Fruit fly (Drosophila melanogaster) whole organism, wandering third instar larva: ENCODE measurements around the gene CG7906.

ENCODE experiments used
- Abd-B ChIP-seq: fragments of >200 bp; optimal IDR thresholded peaks from 2 replicates; lab custom pipeline; 2017; ENCODE audit warnings: missing biosample characterization, missing genetic modification characterization
- CG32264 ChIP-seq: fragments of 200-800 bp; sonication (Bioruptor generic); optimal IDR thresholded peaks from 2 replicates; lab custom pipeline; 2016; ENCODE audit warnings: missing biosample characterization, missing genetic modification characterization
- CG9705 ChIP-seq: fragments of 200-800 bp; sonication (Bioruptor generic); optimal IDR thresholded peaks from 2 replicates; lab custom pipeline; 2018; ENCODE audit warnings: missing biosample characterization, mild to moderate bottlenecking, missing genetic modification characterization
- CrebA ChIP-seq: fragments of 200-800 bp; sonication (Bioruptor generic); optimal IDR thresholded peaks from 2 replicates; lab custom pipeline; 2016; ENCODE audit warnings: missing biosample characterization, mild to moderate bottlenecking, missing genetic modification characterization, borderline replicate concordance
- Dfd ChIP-seq: fragments of >200 bp; optimal IDR thresholded peaks from 2 replicates; lab custom pipeline; 2017; ENCODE audit warnings: missing biosample characterization, missing genetic modification characterization
- Dif ChIP-seq: fragments of 200-275, 200-300 bp; sonication (Bioruptor generic); optimal IDR thresholded peaks from 2 replicates; lab custom pipeline; 2018; ENCODE audit warnings: missing biosample characterization, missing genetic modification characterization; ENCODE audit not compliant: partially characterized antibody
- GATAd ChIP-seq: sonication (Bioruptor generic); optimal IDR thresholded peaks from 2 replicates; lab custom pipeline; 2016; ENCODE audit warnings: missing biosample characterization, missing genetic modification characterization
- Hnf4 ChIP-seq: fragments of 200-800 bp; sonication (Bioruptor generic); optimal IDR thresholded peaks from 2 replicates; lab custom pipeline; 2016; ENCODE audit warnings: missing biosample characterization, mild to moderate bottlenecking, missing genetic modification characterization
- Hr83 ChIP-seq: fragments of 200-300 bp; sonication (Bioruptor generic); optimal IDR thresholded peaks from 2 replicates; lab custom pipeline; 2016; ENCODE audit warnings: missing biosample characterization, mild to moderate bottlenecking, missing genetic modification characterization, moderate library complexity; ENCODE audit not compliant: poor library complexity, severe bottlenecking
- Jra ChIP-seq: sonication (Bioruptor generic); optimal IDR thresholded peaks from 2 replicates; lab custom pipeline; 2016; ENCODE audit warnings: missing biosample characterization, missing genetic modification characterization
- Mio ChIP-seq: sonication (Bioruptor generic); optimal IDR thresholded peaks from 2 replicates; lab custom pipeline; 2016; ENCODE audit warnings: missing biosample characterization, missing genetic modification characterization
- Myc ChIP-seq: fragments of >200 bp; optimal IDR thresholded peaks from 2 replicates; lab custom pipeline; 2017
- OdsH ChIP-seq: fragments of 200-800 bp; sonication (Bioruptor generic); optimal IDR thresholded peaks from 2 replicates; lab custom pipeline; 2016; ENCODE audit warnings: missing biosample characterization, mild to moderate bottlenecking, missing genetic modification characterization
- Vsx2 ChIP-seq: fragments of 200-300, 225-300 bp; sonication (Bioruptor generic); optimal IDR thresholded peaks from 2 replicates; lab custom pipeline; 2018; ENCODE audit warnings: missing biosample characterization, missing genetic modification characterization; ENCODE audit not compliant: partially characterized antibody
- dl ChIP-seq, 2 experiments: fragments of 175-275, 200-275 bp in 1 of 2; fragments of 200-275 bp in 1 of 2; sonication (Bioruptor generic); optimal IDR thresholded peaks; lab custom pipeline; 2018; ENCODE audit warnings: mild to moderate bottlenecking in 2 of 2, missing biosample characterization in 2 of 2, missing genetic modification characterization in 2 of 2, moderate library complexity in 2 of 2; ENCODE audit not compliant: partially characterized antibody in 2 of 2, insufficient read depth in 1 of 2
- foxo ChIP-seq, 2 experiments: fragments of 200-800 bp; sonication (Bioruptor generic); optimal IDR thresholded peaks; 2 replicates in 1 of 2; 3 replicates in 1 of 2; lab custom pipeline; 2016 to 2017; ENCODE audit warnings: missing biosample characterization in 2 of 2, missing genetic modification characterization in 2 of 2
- fru ChIP-seq: fragments of 200-800 bp; sonication (Bioruptor generic); optimal IDR thresholded peaks from 3 replicates; lab custom pipeline; 2016; ENCODE audit warnings: missing biosample characterization, mild to moderate bottlenecking, missing genetic modification characterization
- h ChIP-seq: fragments of 200-800 bp; sonication (Bioruptor generic); optimal IDR thresholded peaks from 3 replicates; lab custom pipeline; 2016; ENCODE audit warnings: missing biosample characterization, mild to moderate bottlenecking, missing genetic modification characterization
- jim ChIP-seq: fragments of 175-275, 200-325 bp; sonication (Bioruptor generic); optimal IDR thresholded peaks from 2 replicates; lab custom pipeline; 2016; ENCODE audit warnings: missing biosample characterization, mild to moderate bottlenecking, missing genetic modification characterization
- psq ChIP-seq: fragments of 200-800 bp; sonication (Bioruptor generic); optimal IDR thresholded peaks from 3 replicates; lab custom pipeline; 2017; ENCODE audit warnings: missing biosample characterization, mild to moderate bottlenecking, missing genetic modification characterization, moderate library complexity
- rgr ChIP-seq: fragments of 200-800 bp; sonication (Bioruptor generic); optimal IDR thresholded peaks from 3 replicates; lab custom pipeline; 2016; ENCODE audit warnings: missing biosample characterization, mild to moderate bottlenecking, missing genetic modification characterization
- sage ChIP-seq: fragments of 200-800 bp; sonication (Bioruptor generic); optimal IDR thresholded peaks from 2 replicates; lab custom pipeline; 2016; ENCODE audit warnings: missing biosample characterization, mild to moderate bottlenecking, missing genetic modification characterization
- sv ChIP-seq: fragments of 200-800 bp; sonication (Bioruptor generic); optimal IDR thresholded peaks from 3 replicates; lab custom pipeline; 2016; ENCODE audit warnings: missing biosample characterization, missing genetic modification characterization
- tai ChIP-seq: sonication (Bioruptor generic); optimal IDR thresholded peaks from 2 replicates; lab custom pipeline; 2016; ENCODE audit warnings: missing biosample characterization, missing genetic modification characterization

Gene CG7906

DNA sequence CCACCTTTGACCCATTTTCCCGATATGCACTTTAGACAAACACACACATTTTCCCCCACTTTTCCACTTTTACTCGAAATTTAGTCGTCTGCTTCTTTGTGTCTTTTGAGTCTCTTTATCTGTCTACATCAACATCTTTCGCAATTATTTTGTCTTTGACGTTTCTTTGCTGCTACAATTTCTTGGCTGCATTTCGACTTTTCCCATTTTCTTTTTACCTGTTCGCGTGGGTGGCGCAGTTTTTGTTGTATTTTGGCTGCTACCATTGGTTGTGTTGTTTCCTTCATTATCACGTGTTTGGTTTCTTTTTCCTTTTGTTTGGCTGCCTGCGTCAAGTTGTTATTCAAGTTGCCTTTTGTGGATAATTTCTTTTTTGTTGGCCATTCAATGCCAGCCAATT is 24.8 kb upstream of the CG7906 start:
- TF ChIP-seq h (GFP tag; lab: Kevin White, UChicago) (no peak), jim (no peak), GATAd (GFP tag; lab: Kevin White, UChicago) (no peak), CG9705 (GFP tag; lab: Kevin White, UChicago) (no peak)
- TF ChIP-seq, all 38 proteins: peak for 0

DNA sequence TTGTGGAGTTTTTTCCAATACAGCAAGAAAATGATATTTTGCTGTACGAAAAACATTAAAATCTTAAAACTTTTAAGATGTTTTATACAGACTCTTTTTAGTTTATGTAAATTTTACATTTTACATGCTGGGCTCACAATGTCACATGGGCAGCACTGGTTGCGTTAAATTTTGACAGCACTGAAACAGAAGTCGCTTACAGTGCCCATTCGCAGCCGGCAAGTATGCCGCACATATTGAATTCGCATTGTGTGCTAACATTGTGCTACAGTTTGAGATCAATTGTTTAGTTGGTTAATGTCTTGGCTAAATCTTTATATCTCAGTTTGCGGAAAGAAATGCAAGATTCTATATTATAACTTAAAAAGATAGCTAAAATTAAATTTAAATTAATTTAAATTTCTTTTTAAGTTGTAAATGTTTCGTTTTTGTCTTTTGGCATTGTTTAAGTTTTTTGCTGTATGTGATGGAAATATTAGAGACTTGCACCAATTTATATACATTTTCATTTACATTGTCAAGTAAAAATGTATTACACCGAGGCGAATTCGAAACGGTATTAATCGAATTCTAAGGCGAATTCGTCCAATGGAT is 24.0 kb upstream of the CG7906 start:
- TF ChIP-seq GATAd (GFP tag; lab: Kevin White, UChicago) = no peak
- TF ChIP-seq Myc (lab: Kevin White, UChicago) = peak; percentile 89
- no peak for TF ChIP-seq rgr (GFP tag; lab: Kevin White, UChicago)

DNA sequence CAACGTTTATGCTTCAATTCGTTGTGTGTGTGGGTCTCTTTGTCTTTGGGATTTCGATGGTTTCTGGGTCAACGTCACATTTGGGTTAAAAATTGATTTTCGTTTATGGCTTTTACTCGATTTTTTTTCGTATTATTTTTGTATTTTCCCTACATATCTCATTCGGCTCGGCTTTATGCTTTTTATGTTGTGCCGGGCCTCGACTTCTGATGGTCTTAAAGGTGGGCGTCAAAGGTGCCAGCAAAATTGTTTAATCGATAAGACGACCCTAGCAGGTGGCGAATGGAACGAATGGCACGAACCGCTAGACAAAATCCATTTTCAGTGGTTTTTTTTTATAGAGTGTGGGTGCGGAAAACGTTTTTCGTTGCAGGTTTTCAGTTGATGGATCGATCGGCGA is 20.3 kb upstream of the CG7906 start:
- TF ChIP-seq Abd-B (GFP tag; lab: Kevin White, UChicago) = no peak
- no peak for TF ChIP-seq psq (GFP tag; lab: Kevin White, UChicago)
- no peak for TF ChIP-seq Mio (GFP tag; lab: Kevin White, UChicago)
- no peak for TF ChIP-seq CG32264 (GFP tag; lab: Kevin White, UChicago)
- TF ChIP-seq fru (GFP tag; lab: Kevin White, UChicago) = no peak
- no peak for TF ChIP-seq GATAd (GFP tag; lab: Kevin White, UChicago)
- TF ChIP-seq Dfd (GFP tag; lab: Kevin White, UChicago) = no peak
- no peak for TF ChIP-seq h (GFP tag; lab: Kevin White, UChicago)
- no peak for TF ChIP-seq CrebA (GFP tag; lab: Kevin White, UChicago)

DNA sequence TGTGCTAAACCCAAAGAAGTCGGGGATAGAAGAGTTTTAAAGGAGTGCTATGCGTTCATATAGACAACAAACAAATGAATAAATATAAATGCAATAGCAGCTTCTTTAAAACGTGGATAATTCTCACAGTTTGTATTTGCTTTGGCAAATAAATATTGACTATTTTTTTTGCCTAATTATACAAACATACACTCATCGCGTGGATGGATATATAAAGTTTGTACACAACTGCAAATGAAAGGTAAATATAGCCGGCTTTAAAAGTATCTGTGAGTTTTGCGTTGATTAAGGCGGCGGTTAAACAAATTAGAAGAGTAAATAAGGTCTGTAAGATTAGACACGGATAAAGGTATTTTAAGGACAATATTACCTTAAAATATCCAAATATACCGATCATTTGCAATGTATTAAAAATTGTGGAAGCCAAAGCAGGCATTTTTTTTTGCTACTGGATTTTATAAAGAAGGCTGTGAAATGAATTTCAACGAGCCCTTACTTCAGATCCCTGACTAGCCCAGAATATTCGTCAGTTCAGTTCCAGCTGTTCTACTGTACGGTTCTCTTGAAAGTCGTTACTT is 18.7 kb upstream of the CG7906 start, which contains the start of gene CG7768:
CG7768 (plus strand) TSS at position 528 of the 578 bp plus-strand sequence.
- TF ChIP-seq Vsx2 (GFP tag; lab: Kevin White, UChicago) (no peak), h (GFP tag; lab: Kevin White, UChicago) (peak; percentile 53), sv (GFP tag; lab: Kevin White, UChicago) (no peak), Hnf4 (GFP tag; lab: Kevin White, UChicago) (peak; percentile 8), rgr (GFP tag; lab: Kevin White, UChicago) (peak; percentile 66), Abd-B (GFP tag; lab: Kevin White, UChicago) (no peak), Hr83 (GFP tag; lab: Kevin White, UChicago) (peak; percentile 53), Mio (GFP tag; lab: Kevin White, UChicago) (no peak), CG32264 (GFP tag; lab: Kevin White, UChicago) (no peak), GATAd (GFP tag; lab: Kevin White, UChicago) (no peak), fru (GFP tag; lab: Kevin White, UChicago) (peak; percentile 16), sage (GFP tag; lab: Kevin White, UChicago) (no peak), OdsH (GFP tag; lab: Kevin White, UChicago) (peak; percentile 35), foxo (GFP tag; optimal IDR thresholded peaks at IDR 0.05; lab: Kevin White, UChicago) (peak in 1 of 2 experiments; percentile 35), dl (GFP tag; optimal IDR thresholded peaks at IDR 0.05; lab: Kevin White, UChicago; ENCODE audit: insufficient read depth in 1 of 2, partially characterized antibody in 2 of 2) (no peak), tai (GFP tag; lab: Kevin White, UChicago) (peak; percentile 61)
- TF ChIP-seq, all 38 proteins: peak for 8

DNA sequence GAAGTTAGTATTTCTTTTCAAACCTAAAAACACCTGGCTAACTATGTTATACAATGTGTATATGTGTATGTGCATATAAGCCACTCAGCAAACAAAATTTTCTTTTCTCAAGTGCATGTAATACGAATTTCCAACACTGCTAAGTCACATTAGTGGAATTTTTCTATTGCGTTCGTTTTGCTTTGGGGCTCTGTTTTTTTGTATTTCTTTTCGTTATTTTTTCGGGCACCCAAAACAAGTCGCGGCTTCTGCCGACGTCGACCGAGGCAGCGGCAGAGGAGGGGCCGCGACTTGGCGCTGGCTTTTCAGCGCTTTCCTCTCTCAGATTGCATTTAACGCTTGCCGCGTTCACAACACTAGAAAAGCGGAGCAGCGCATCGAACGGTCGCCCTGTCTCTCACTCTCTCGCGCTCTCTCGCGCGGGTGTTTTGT is 17.0 kb upstream of the CG7906 start:
- TF ChIP-seq Dif (GFP tag; lab: Kevin White, UChicago) = peak; percentile 19
- no peak for TF ChIP-seq jim

DNA sequence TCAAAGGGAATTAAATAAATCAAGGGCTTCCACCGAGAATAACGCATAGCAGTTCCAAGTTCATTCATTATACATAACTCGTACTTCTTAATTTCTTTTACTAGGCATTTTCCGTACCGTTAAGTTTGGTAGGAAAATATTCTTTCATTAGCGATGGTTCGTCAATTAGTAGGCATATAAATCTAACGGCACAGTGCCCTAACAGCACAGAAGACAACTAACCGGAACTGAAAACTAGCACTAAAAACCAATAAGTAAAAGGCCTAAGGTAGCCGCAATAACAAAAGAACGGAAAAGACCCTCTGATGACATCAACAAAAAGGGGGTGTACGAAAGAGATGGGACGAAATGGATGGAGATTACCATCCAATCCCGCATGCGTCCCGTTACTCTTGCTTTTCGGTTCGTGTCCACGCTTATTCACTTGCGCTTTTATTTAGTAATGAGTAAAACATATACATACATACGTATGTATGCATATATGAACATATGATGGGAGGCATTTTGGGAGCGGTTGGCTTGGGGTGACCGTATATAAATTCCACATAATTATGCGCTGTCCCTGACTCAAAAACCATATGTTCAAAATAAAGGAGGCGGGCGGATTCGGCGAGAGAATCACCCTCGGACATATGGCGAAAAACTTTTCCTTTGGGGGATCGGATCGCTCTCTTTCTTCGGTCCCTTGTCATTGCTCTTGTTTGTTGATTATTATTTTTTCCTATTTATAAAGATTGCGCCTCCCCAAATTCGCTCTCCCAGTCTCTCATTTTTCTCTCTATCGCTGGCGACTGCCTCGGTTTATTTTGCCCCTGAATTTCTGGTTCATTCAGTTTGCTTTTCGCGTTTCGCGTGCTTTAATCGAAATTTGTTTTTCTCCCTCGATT is 15.6 kb upstream of the CG7906 start:
- TF ChIP-seq Jra = no peak
- no peak for TF ChIP-seq CG9705 (GFP tag; lab: Kevin White, UChicago)
- TF ChIP-seq dl (GFP tag; optimal IDR thresholded peaks at IDR 0.05; lab: Kevin White, UChicago; ENCODE audit: insufficient read depth in 1 of 2, partially characterized antibody in 2 of 2) = peak in 1 of 2 experiments; percentile 29
- TF ChIP-seq, all 38 proteins: peak for 1
